Worm (Caenorhabditis elegans): ENCODE data around the gene clec-215.

The clec-215 gene

DNA sequence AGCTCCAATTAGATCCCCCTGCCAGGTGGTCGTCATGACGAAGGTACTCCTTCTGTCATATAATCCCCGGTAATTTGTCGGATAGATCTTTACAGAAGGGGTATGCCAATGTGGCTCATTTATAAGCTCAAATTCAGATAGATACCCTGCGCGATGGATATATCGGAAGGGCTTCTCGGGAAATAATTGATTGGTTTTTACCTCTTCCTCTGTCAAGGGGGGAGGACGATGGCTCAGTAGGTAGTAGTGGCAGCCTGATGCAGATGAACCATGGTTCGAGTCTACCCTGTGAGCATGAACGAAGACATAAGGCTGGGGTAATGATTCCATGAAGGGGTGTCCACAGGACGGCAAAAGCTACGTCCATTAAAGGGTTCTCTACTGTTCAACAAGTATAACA lies 35.0 kb downstream of the clec-215 start:
- TF ChIP-seq cog-1 (tag; optimal IDR thresholded peaks at IDR 0.05) (no peak), T22C8.4 (GFP tag; IDR thresholded peaks at IDR 0.05) (no peak), ztf-29 (GFP tag; IDR thresholded peaks at IDR 0.05) (no peak), ztf-23 (GFP tag; IDR thresholded peaks at IDR 0.05) (no peak), flt-1 (GFP tag; IDR thresholded peaks at IDR 0.05) (no peak), tab-1 (GFP tag; IDR thresholded peaks at IDR 0.05) (no peak), klf-2 (GFP tag; conservative IDR thresholded peaks at IDR 0.05) (no peak), med-1 (GFP tag; optimal IDR thresholded peaks at IDR 0.05; ENCODE audit: insufficient read depth) (no peak), ref-1 (GFP tag; conservative IDR thresholded peaks at IDR 0.05) (no peak)

DNA sequence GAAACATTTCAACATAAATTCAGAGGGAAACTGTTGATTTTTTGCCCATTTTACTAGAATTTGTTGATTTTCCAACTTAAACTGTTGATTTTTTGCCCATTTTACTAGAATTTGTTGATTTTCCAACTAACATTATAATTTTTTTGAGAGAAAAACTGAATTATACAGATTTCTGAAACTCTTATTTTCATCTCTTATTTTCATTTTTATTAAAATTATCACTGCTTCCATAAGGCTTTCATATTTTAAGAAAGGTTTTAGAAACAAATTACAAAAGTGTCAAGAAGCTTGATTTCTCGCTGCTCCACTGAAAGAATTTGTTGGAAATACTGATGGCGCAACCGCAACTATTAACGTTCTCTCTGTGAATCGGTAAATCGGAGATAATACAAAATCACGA lies 37.8 kb downstream of the clec-215 start:
- no peak for TF ChIP-seq ztf-23 (GFP tag; IDR thresholded peaks at IDR 0.05)
- no peak for TF ChIP-seq ztf-29 (GFP tag; IDR thresholded peaks at IDR 0.05)
- TF ChIP-seq T22C8.4 (GFP tag; IDR thresholded peaks at IDR 0.05), result no peak
- no peak for TF ChIP-seq flt-1 (GFP tag; IDR thresholded peaks at IDR 0.05)

DNA sequence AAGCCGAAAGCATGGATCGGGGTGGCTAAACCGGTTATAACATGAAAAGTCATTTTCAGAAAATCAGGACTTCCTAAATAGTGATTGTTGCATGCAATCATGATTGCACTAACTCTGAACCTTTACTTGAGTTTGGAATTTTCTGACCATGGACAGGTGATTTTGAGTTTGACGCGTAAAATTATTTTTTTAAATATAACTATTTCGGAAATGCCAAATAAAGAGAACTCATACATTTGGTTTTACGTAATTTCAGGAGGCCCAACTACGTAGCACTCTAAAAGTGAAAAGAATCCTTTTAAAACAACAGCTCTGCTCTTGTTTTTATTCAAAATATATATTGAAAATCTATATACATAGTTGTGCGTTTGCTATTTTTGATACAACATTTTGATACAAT lies 39.6 kb downstream of the clec-215 start, which contains the start of gene srh-234:
srh-234 (minus strand) TSS at position 101 of the 400 bp plus-strand sequence.
- TF ChIP-seq med-1 (GFP tag; optimal IDR thresholded peaks at IDR 0.05; ENCODE audit: insufficient read depth), result no peak
- no peak for TF ChIP-seq T22C8.4 (GFP tag; IDR thresholded peaks at IDR 0.05)
- TF ChIP-seq ref-1 (GFP tag; conservative IDR thresholded peaks at IDR 0.05), result no peak
- TF ChIP-seq cog-1 (tag; optimal IDR thresholded peaks at IDR 0.05), result no peak
- TF ChIP-seq flt-1 (GFP tag; IDR thresholded peaks at IDR 0.05), result no peak
- no peak for TF ChIP-seq ztf-23 (GFP tag; IDR thresholded peaks at IDR 0.05)
- TF ChIP-seq klf-2 (GFP tag; conservative IDR thresholded peaks at IDR 0.05), result no peak
- no peak for TF ChIP-seq tab-1 (GFP tag; IDR thresholded peaks at IDR 0.05)
- TF ChIP-seq ztf-29 (GFP tag; IDR thresholded peaks at IDR 0.05), result no peak

DNA sequence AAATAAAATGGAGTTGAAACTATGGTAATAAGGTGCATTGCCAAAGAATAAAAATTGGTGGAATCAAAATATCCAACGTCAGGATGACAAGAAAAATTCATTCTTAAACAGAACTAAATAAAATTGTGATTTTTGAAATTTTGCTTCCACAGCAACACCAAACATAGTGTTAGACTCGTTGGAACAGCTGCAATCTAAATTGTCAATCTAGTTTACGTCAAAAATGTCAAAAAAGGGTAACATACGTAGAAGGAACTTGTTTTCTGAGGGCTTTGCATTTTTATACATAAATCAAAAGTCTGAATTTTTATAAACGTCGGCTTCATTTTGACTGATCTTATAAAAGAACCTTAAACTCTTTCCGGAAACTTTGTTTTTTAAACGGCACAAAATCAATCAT lies 41.4 kb downstream of the clec-215 start, which contains the start of gene srh-200:
srh-200 (minus strand) TSS at position 101 of the 400 bp plus-strand sequence.
- TF ChIP-seq cog-1 (tag; optimal IDR thresholded peaks at IDR 0.05), result no peak
- no peak for TF ChIP-seq T22C8.4 (GFP tag; IDR thresholded peaks at IDR 0.05)
- no peak for TF ChIP-seq ztf-23 (GFP tag; IDR thresholded peaks at IDR 0.05)
- no peak for TF ChIP-seq flt-1 (GFP tag; IDR thresholded peaks at IDR 0.05)
- TF ChIP-seq ztf-29 (GFP tag; IDR thresholded peaks at IDR 0.05), result no peak
- no peak for TF ChIP-seq ref-1 (GFP tag; conservative IDR thresholded peaks at IDR 0.05)
- TF ChIP-seq klf-2 (GFP tag; conservative IDR thresholded peaks at IDR 0.05), result no peak
- no peak for TF ChIP-seq tab-1 (GFP tag; IDR thresholded peaks at IDR 0.05)
- TF ChIP-seq med-1 (GFP tag; optimal IDR thresholded peaks at IDR 0.05; ENCODE audit: insufficient read depth), result no peak

Data from whole organism, midembryonic.